Fruit fly (Drosophila melanogaster) whole organism, embryonic: ENCODE results near the gene att-ORFB.

ENCODE experiments used
- Ada2b ChIP-seq: fragments of 200-800 bp; sonication (Bioruptor generic); IDR thresholded peaks from 2 replicates; pipeline ENCODE4 v1.3.6; 2022; ENCODE audit warnings: missing biosample characterization, missing genetic modification characterization
- Antp ChIP-seq: fragments of 200-800 bp; sonication (Bioruptor generic); optimal IDR thresholded peaks from 3 replicates; lab custom pipeline; 2016; ENCODE audit warnings: missing biosample characterization, missing genetic modification characterization
- Awh ChIP-seq: fragments of 200-800 bp; sonication (Bioruptor generic); IDR thresholded peaks from 2 replicates; pipeline ENCODE4, ENCODE4 v1.3.6; 2022; ENCODE audit warnings: missing biosample characterization, missing genetic modification characterization
- CG12236 ChIP-seq: fragments of 200-800 bp; sonication (Bioruptor generic); optimal IDR thresholded peaks from 2 replicates; lab custom pipeline; 2016; ENCODE audit warnings: missing biosample characterization, missing genetic modification characterization
- CG1233 ChIP-seq: fragments of 200-800 bp; sonication (Bioruptor generic); optimal IDR thresholded peaks from 4 replicates; lab custom pipeline; 2018; ENCODE audit warnings: missing biosample characterization, mild to moderate bottlenecking, missing genetic modification characterization
- CG12391 ChIP-seq: fragments of 200-800 bp; sonication (Bioruptor generic); optimal IDR thresholded peaks from 3 replicates; lab custom pipeline; 2018; ENCODE audit warnings: missing biosample characterization, mild to moderate bottlenecking, missing genetic modification characterization, moderate library complexity
- CG13123 ChIP-seq: fragments of 200-800 bp; sonication (Bioruptor generic); optimal IDR thresholded peaks from 2 replicates; lab custom pipeline; 2016; ENCODE audit warnings: missing biosample characterization, missing genetic modification characterization
- CG16779 ChIP-seq: fragments of 200-800 bp; sonication (Bioruptor generic); IDR thresholded peaks from 2 replicates; pipeline ENCODE4 v1.3.6; 2022; ENCODE audit warnings: missing biosample characterization, missing genetic modification characterization
- CG17186 ChIP-seq: fragments of 200-800 bp; sonication (Bioruptor generic); optimal IDR thresholded peaks from 3 replicates; lab custom pipeline; 2017; ENCODE audit warnings: missing biosample characterization, missing genetic modification reagents, missing genetic modification characterization
- CG2678 ChIP-seq: fragments of 200-800 bp; sonication (Bioruptor generic); optimal IDR thresholded peaks from 3 replicates; lab custom pipeline; 2019; ENCODE audit warnings: missing biosample characterization, mild to moderate bottlenecking, missing genetic modification characterization, moderate library complexity
- CG31441 ChIP-seq: fragments of 200-800 bp; sonication (Bioruptor generic); IDR thresholded peaks from 2 replicates; pipeline ENCODE4 v1.3.6; 2022; ENCODE audit warnings: missing biosample characterization, missing genetic modification characterization
- CG3163 ChIP-seq: fragments of 200-800 bp; sonication (Bioruptor generic); optimal IDR thresholded peaks from 3 replicates; lab custom pipeline; 2016; ENCODE audit warnings: missing biosample characterization, missing genetic modification characterization
- CG3726 ChIP-seq: fragments of 200-800 bp; sonication (Bioruptor generic); IDR thresholded peaks from 3 replicates; pipeline ENCODE4, ENCODE4 v1.3.6; 2022; ENCODE audit warnings: missing biosample characterization, missing genetic modification characterization
- CG6254 ChIP-seq: fragments of 200-800 bp; sonication (Bioruptor generic); optimal IDR thresholded peaks from 3 replicates; lab custom pipeline; 2017; ENCODE audit warnings: mild to moderate bottlenecking, missing biosample characterization, missing genetic modification reagents, missing genetic modification characterization
- CG7928 ChIP-seq: fragments of 200-800 bp; sonication (Bioruptor generic); optimal IDR thresholded peaks from 2 replicates; lab custom pipeline; 2017; ENCODE audit warnings: missing biosample characterization, mild to moderate bottlenecking, missing genetic modification characterization
- CG8359 ChIP-seq: fragments of 200-800 bp; sonication (Bioruptor generic); optimal IDR thresholded peaks from 2 replicates; lab custom pipeline; 2017; ENCODE audit warnings: missing biosample characterization, mild to moderate bottlenecking, missing genetic modification characterization, borderline replicate concordance
- CG9932 ChIP-seq: fragments of 200-800 bp; sonication (Bioruptor generic); IDR thresholded peaks from 2 replicates; pipeline ENCODE4 v1.3.6; 2022; ENCODE audit warnings: missing biosample characterization, missing genetic modification characterization
- Chrac-16 ChIP-seq: fragments of 200-800 bp; sonication (Bioruptor generic); optimal IDR thresholded peaks from 3 replicates; lab custom pipeline; 2016; ENCODE audit warnings: missing biosample characterization, missing genetic modification characterization
- Dip2 ChIP-seq: fragments of 200-800 bp; sonication (Bioruptor generic); IDR thresholded peaks from 2 replicates; pipeline ENCODE4 v1.3.6; 2022; ENCODE audit warnings: missing biosample characterization, missing genetic modification characterization
- Drgx ChIP-seq: fragments of 200-800 bp; sonication (Bioruptor generic); IDR thresholded peaks from 2 replicates; pipeline ENCODE4 v1.3.6; 2022; ENCODE audit warnings: missing biosample characterization, missing genetic modification characterization
- E2f1 ChIP-seq: fragments of 200-800 bp; sonication (Bioruptor generic); IDR thresholded peaks from 2 replicates; pipeline ENCODE4 v1.3.6; 2022; ENCODE audit warnings: missing biosample characterization, missing genetic modification characterization
- HLHmδ ChIP-seq: fragments of 200-800 bp; sonication (Bioruptor generic); optimal IDR thresholded peaks from 2 replicates; lab custom pipeline; 2018; ENCODE audit warnings: missing biosample characterization, mild to moderate bottlenecking, missing genetic modification characterization, moderate library complexity
- Hey ChIP-seq: fragments of 200-800 bp; sonication (Bioruptor generic); optimal IDR thresholded peaks from 3 replicates; lab custom pipeline; 2018; ENCODE audit warnings: missing biosample characterization, mild to moderate bottlenecking, missing genetic modification characterization
- Hr3 ChIP-seq: fragments of 200-800 bp; sonication (Bioruptor generic); optimal IDR thresholded peaks from 3 replicates; lab custom pipeline; 2016; ENCODE audit warnings: missing biosample characterization, missing genetic modification characterization
- NC2α ChIP-seq: fragments of 200-800 bp; sonication (Bioruptor generic); optimal IDR thresholded peaks from 2 replicates; lab custom pipeline; 2016; ENCODE audit warnings: missing biosample characterization, missing genetic modification characterization
- Sox102F ChIP-seq: fragments of 200-800 bp; sonication (Bioruptor generic); optimal IDR thresholded peaks from 2 replicates; lab custom pipeline; 2018; ENCODE audit warnings: missing biosample characterization, mild to moderate bottlenecking, missing genetic modification characterization, moderate library complexity
- Stat92E ChIP-seq, 3 experiments: fragments of >200 bp in 2 of 3; fragments of 200-800 bp in 1 of 3; sonication (Bioruptor generic) in 1 of 3; optimal IDR thresholded peaks; 2 replicates each; lab custom pipeline; 2017 to 2019; ENCODE audit warnings: missing biosample characterization in 3 of 3, missing genetic modification characterization in 3 of 3, mild to moderate bottlenecking in 1 of 3, moderate library complexity in 1 of 3
- Trl ChIP-seq, 3 experiments: fragments of >200 bp in 2 of 3; fragments of 200-800 bp in 1 of 3; sonication (Bioruptor generic) in 1 of 3; optimal IDR thresholded peaks; 2 replicates in 1 of 3; 3 replicates in 2 of 3; lab custom pipeline; 2016 to 2017; ENCODE audit warnings: missing biosample characterization in 1 of 3, missing genetic modification characterization in 1 of 3
- cwo ChIP-seq: fragments of 200-800 bp; sonication (Bioruptor generic); optimal IDR thresholded peaks from 3 replicates; lab custom pipeline; 2017; ENCODE audit warnings: missing biosample characterization, missing genetic modification characterization, mild to moderate bottlenecking, moderate library complexity, missing genetic modification reagents
- fd96Cb ChIP-seq: fragments of 200-800 bp; sonication (Bioruptor generic); optimal IDR thresholded peaks from 2 replicates; lab custom pipeline; 2018; ENCODE audit warnings: missing biosample characterization, mild to moderate bottlenecking, missing genetic modification characterization, moderate library complexity
- gce ChIP-seq: fragments of 200-800 bp; sonication (Bioruptor generic); IDR thresholded peaks from 3 replicates; pipeline ENCODE4 v1.3.6; 2022; ENCODE audit warnings: missing biosample characterization, missing genetic modification characterization
- gsb-n ChIP-seq: fragments of 200-800 bp; sonication (Bioruptor generic); optimal IDR thresholded peaks from 3 replicates; lab custom pipeline; 2018; ENCODE audit warnings: missing biosample characterization, mild to moderate bottlenecking, missing genetic modification characterization
- hb ChIP-seq: fragments of 200-800 bp; sonication (Bioruptor generic); IDR thresholded peaks from 3 replicates; pipeline ENCODE4 v1.3.6; 2022; ENCODE audit warnings: missing biosample characterization, missing genetic modification characterization; ENCODE audit not compliant: partially characterized antibody
- jumu ChIP-seq: fragments of 200-800 bp; sonication (Bioruptor generic); optimal IDR thresholded peaks from 3 replicates; lab custom pipeline; 2016; ENCODE audit warnings: missing biosample characterization, missing genetic modification characterization
- kni ChIP-seq: fragments of 200-800 bp; sonication (Bioruptor generic); optimal IDR thresholded peaks from 3 replicates; lab custom pipeline; 2017; ENCODE audit warnings: mild to moderate bottlenecking, missing biosample characterization, missing genetic modification reagents, missing genetic modification characterization
- lbe ChIP-seq: fragments of 200-800 bp; sonication (Bioruptor generic); optimal IDR thresholded peaks from 2 replicates; lab custom pipeline; 2016; ENCODE audit warnings: missing biosample characterization, mild to moderate bottlenecking, missing genetic modification characterization
- lov ChIP-seq, 2 experiments: fragments of 200-800 bp in 1 of 2; fragments of >200 bp in 1 of 2; sonication (Bioruptor generic) in 1 of 2; IDR thresholded peaks in 1 of 2; optimal IDR thresholded peaks in 1 of 2; 2 replicates in 1 of 2; 3 replicates in 1 of 2; pipeline versions ENCODE4 v1.3.6 to Lab custom; 2017 to 2022; ENCODE audit warnings: missing biosample characterization in 1 of 2, missing genetic modification characterization in 1 of 2
- otp ChIP-seq: fragments of 200-800 bp; sonication (Bioruptor generic); IDR thresholded peaks from 3 replicates; pipeline ENCODE4, ENCODE4 v1.3.6; 2022; ENCODE audit warnings: missing biosample characterization, missing genetic modification characterization
- pita ChIP-seq: fragments of 200-800 bp; sonication (Bioruptor generic); optimal IDR thresholded peaks from 2 replicates; lab custom pipeline; 2017; ENCODE audit warnings: missing biosample characterization, mild to moderate bottlenecking, missing genetic modification characterization
- pros ChIP-seq: fragments of 200-800 bp; sonication (Bioruptor generic); optimal IDR thresholded peaks from 3 replicates; lab custom pipeline; 2019; ENCODE audit warnings: missing biosample characterization, mild to moderate bottlenecking, missing genetic modification characterization, moderate library complexity
- trh ChIP-seq: fragments of 200-800 bp; sonication (Bioruptor generic); optimal IDR thresholded peaks from 2 replicates; lab custom pipeline; 2016; ENCODE audit warnings: missing biosample characterization, missing genetic modification characterization
- z ChIP-seq: fragments of 200-800 bp; sonication (Bioruptor generic); IDR thresholded peaks from 3 replicates; pipeline ENCODE4 v1.3.6; 2022; ENCODE audit warnings: missing biosample characterization, missing genetic modification characterization
- zfh2 ChIP-seq: fragments of 200-800 bp; sonication (Bioruptor generic); optimal IDR thresholded peaks from 2 replicates; lab custom pipeline; 2016; ENCODE audit warnings: missing biosample characterization, missing genetic modification characterization

The att-ORFB gene

DNA sequence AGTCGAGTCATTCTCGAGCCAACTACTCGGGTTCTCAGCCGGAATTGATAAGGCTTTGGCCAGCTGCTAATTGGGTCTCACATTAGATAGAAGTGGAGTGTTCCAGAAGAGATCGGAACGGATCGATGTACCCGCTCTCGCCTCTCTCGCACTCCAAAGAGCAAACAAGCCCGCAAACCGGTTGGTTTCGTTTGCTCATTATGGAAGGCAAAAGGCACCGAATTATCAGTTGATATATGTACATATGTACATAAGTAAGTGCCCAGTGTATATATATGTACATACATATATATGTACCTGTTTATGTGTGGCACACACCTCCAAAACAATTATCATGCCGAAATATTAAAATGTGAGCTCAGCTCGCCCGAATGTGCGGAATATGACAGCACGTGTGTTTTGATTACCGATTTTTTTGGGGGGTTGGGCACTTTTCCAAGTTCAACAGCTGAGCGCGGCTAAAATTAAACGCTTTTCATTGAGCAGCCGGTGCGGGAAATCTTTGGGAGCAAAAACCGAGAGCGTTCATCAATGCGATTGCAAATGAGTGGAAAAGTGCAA lies 1.6 kb upstream of the att-ORFB start (continued):
- TF ChIP-seq kni (GFP tag; lab: Kevin White, UChicago) (peak; percentile 66), Hr3 (no peak), Chrac-16 (no peak), lbe (GFP tag; lab: Kevin White, UChicago) (peak; percentile 55), E2f1 (no peak), CG16779 (GFP tag; lab: Robert Waterston, UW) (no peak), gce (peak; percentile 80; the same call in 2 of the 3 replicates), CG7928 (no peak), CG1233 (peak; percentile 82), zfh2 (GFP tag; lab: Kevin White, UChicago) (no peak), HLHmδ (GFP tag; lab: Kevin White, UChicago) (peak; percentile 89), CG9932 (GFP tag; lab: Robert Waterston, UW) (no peak), cwo (GFP tag; lab: Kevin White, UChicago) (peak; percentile 96), Awh (GFP tag; lab: Robert Waterston, UW) (peak; percentile 35; the same call in 1 of the 2 replicates), NC2α (no peak), Stat92E (GFP tag; optimal IDR thresholded peaks at IDR 0.05; lab: Kevin White, UChicago) (peak in 1 of 3 experiments; percentile 37), CG3726 (no peak), lov (optimal IDR thresholded peaks at IDR 0.05; lab: Kevin White, UChicago) (no peak), lov (GFP tag; IDR thresholded peaks at IDR 0.05; lab: Robert Waterston, UW) (no peak), CG6254 (GFP tag; lab: Kevin White, UChicago) (no peak), CG17186 (GFP tag; lab: Kevin White, UChicago) (no peak), z (GFP tag; lab: Robert Waterston, UW) (no peak), pita (no peak), Sox102F (GFP tag; lab: Kevin White, UChicago) (no peak), gsb-n (tag; lab: Kevin White, UChicago) (peak; percentile 8), CG3163 (GFP tag; lab: Kevin White, UChicago) (no peak), Dip2 (no peak), Trl (optimal IDR thresholded peaks at IDR 0.05; lab: Kevin White, UChicago) (peak; percentile 65 to 76), Trl (GFP tag; optimal IDR thresholded peaks at IDR 0.05; lab: Kevin White, UChicago) (no peak), Hey (tag; lab: Kevin White, UChicago) (peak; percentile 68), Antp (no peak), CG2678 (tag; lab: Kevin White, UChicago) (peak; percentile 10), Ada2b (GFP tag; lab: Robert Waterston, UW) (no peak), CG12236 (GFP tag; lab: Kevin White, UChicago) (no peak), pros (peak; percentile 50), Drgx (no peak), CG12391 (tag; lab: Kevin White, UChicago) (no peak), CG13123 (no peak), CG31441 (GFP tag; lab: Robert Waterston, UW) (no peak), CG8359 (GFP tag; lab: Kevin White, UChicago) (peak; percentile 43), otp (GFP tag; lab: Robert Waterston, UW) (no peak), trh (GFP tag; lab: Kevin White, UChicago) (no peak), fd96Cb (no peak), jumu (GFP tag; lab: Kevin White, UChicago) (no peak), hb (GFP tag; lab: Robert Waterston, UW) (no peak)
